Fruit fly (Drosophila melanogaster) whole organism, embryonic: ENCODE data around the gene CG44139.
A peak's percentile ranks its signal among the peaks of the same experiment; 100 is the strongest.

ENCODE experiments used
- Atf6 ChIP-seq: fragments of 200-800 bp; sonication (Bioruptor generic); IDR thresholded peaks from 2 replicates; pipeline ENCODE4 v1.3.6; 2022; ENCODE audit warnings: missing biosample characterization, missing genetic modification characterization
- C15 ChIP-seq: fragments of 200-800 bp; sonication (Bioruptor generic); IDR thresholded peaks from 3 replicates; pipeline ENCODE4 v1.3.6; 2022; ENCODE audit warnings: missing biosample characterization, missing genetic modification characterization
- CG10654 ChIP-seq: fragments of 200-800 bp; sonication (Bioruptor generic); optimal IDR thresholded peaks from 2 replicates; lab custom pipeline; 2016; ENCODE audit warnings: missing biosample characterization, missing genetic modification characterization
- CG14710 ChIP-seq: fragments of 200-800 bp; sonication (Bioruptor generic); optimal IDR thresholded peaks from 3 replicates; lab custom pipeline; 2019; ENCODE audit warnings: missing biosample characterization, mild to moderate bottlenecking, missing genetic modification characterization, moderate library complexity
- CG15479 ChIP-seq: fragments of 200-800 bp; sonication (Bioruptor generic); optimal IDR thresholded peaks from 3 replicates; lab custom pipeline; 2019; ENCODE audit warnings: missing biosample characterization, mild to moderate bottlenecking, missing genetic modification characterization, moderate library complexity
- CG17361 ChIP-seq: fragments of 200-800 bp; sonication (Bioruptor generic); IDR thresholded peaks from 3 replicates; pipeline ENCODE4 v1.3.6; 2022; ENCODE audit warnings: missing biosample characterization, missing genetic modification characterization
- CG17802 ChIP-seq: fragments of 200-800 bp; sonication (Bioruptor generic); optimal IDR thresholded peaks from 2 replicates; lab custom pipeline; 2018; ENCODE audit warnings: missing biosample characterization, mild to moderate bottlenecking, missing genetic modification characterization, moderate library complexity
- CG1792 ChIP-seq: fragments of 200-800 bp; sonication (Bioruptor generic); optimal IDR thresholded peaks from 2 replicates; lab custom pipeline; 2016; ENCODE audit warnings: missing biosample characterization, missing genetic modification characterization
- CG18764 ChIP-seq: fragments of 200-800 bp; sonication (Bioruptor generic); optimal IDR thresholded peaks from 3 replicates; lab custom pipeline; 2016; ENCODE audit warnings: missing biosample characterization, missing genetic modification characterization
- CG30431 ChIP-seq: fragments of 200-800 bp; sonication (Bioruptor generic); optimal IDR thresholded peaks from 2 replicates; lab custom pipeline; 2017; ENCODE audit warnings: missing biosample characterization, missing genetic modification characterization
- CG31365 ChIP-seq: fragments of 200-800 bp; sonication (Bioruptor generic); optimal IDR thresholded peaks from 2 replicates; lab custom pipeline; 2018; ENCODE audit warnings: missing biosample characterization, mild to moderate bottlenecking, missing genetic modification characterization
- CG31441 ChIP-seq: fragments of 200-800 bp; sonication (Bioruptor generic); IDR thresholded peaks from 2 replicates; pipeline ENCODE4 v1.3.6; 2022; ENCODE audit warnings: missing biosample characterization, missing genetic modification characterization
- CG3838 ChIP-seq: fragments of 200-800 bp; sonication (Bioruptor generic); optimal IDR thresholded peaks from 3 replicates; lab custom pipeline; 2016; ENCODE audit warnings: missing biosample characterization, missing genetic modification characterization
- CG3995 ChIP-seq: fragments of 200-800 bp; sonication (Bioruptor generic); optimal IDR thresholded peaks from 3 replicates; lab custom pipeline; 2016; ENCODE audit warnings: missing biosample characterization, missing genetic modification characterization
- CG4328 ChIP-seq: fragments of 200-800 bp; sonication (Bioruptor generic); optimal IDR thresholded peaks from 3 replicates; lab custom pipeline; 2017; ENCODE audit warnings: missing biosample characterization, missing genetic modification reagents, missing genetic modification characterization
- CG4854 ChIP-seq: fragments of 200-800 bp; sonication (Bioruptor generic); optimal IDR thresholded peaks from 2 replicates; lab custom pipeline; 2016; ENCODE audit warnings: missing biosample characterization, missing genetic modification characterization, inconsistent platforms
- CG7963 ChIP-seq: fragments of 200-800 bp; sonication (Bioruptor generic); IDR thresholded peaks from 3 replicates; pipeline ENCODE4 v1.3.6; 2022; ENCODE audit warnings: missing biosample characterization, missing genetic modification characterization; ENCODE audit not compliant: partially characterized antibody
- CG9727 ChIP-seq: fragments of 200-800 bp; sonication (Bioruptor generic); optimal IDR thresholded peaks from 3 replicates; lab custom pipeline; 2017; ENCODE audit warnings: missing biosample characterization, mild to moderate bottlenecking, missing genetic modification characterization
- CG9932 ChIP-seq: fragments of 200-800 bp; sonication (Bioruptor generic); IDR thresholded peaks from 2 replicates; pipeline ENCODE4 v1.3.6; 2022; ENCODE audit warnings: missing biosample characterization, missing genetic modification characterization
- D19A ChIP-seq: fragments of 200-800 bp; optimal IDR thresholded peaks from 3 replicates; lab custom pipeline; 2019; ENCODE audit warnings: missing biosample characterization, mild to moderate bottlenecking, missing genetic modification characterization, moderate library complexity
- Dip3 ChIP-seq: fragments of 200-800 bp; sonication (Bioruptor generic); optimal IDR thresholded peaks from 3 replicates; lab custom pipeline; 2016; ENCODE audit warnings: missing biosample characterization, missing genetic modification characterization
- Dref ChIP-seq: fragments of 200-800 bp; sonication (Bioruptor generic); IDR thresholded peaks from 2 replicates; pipeline ENCODE4 v1.3.6; 2022; ENCODE audit warnings: missing biosample characterization, missing genetic modification characterization
- E2f1 ChIP-seq: fragments of 200-800 bp; sonication (Bioruptor generic); IDR thresholded peaks from 2 replicates; pipeline ENCODE4 v1.3.6; 2022; ENCODE audit warnings: missing biosample characterization, missing genetic modification characterization
- Ets97D ChIP-seq: fragments of 200-800 bp; sonication (Bioruptor generic); optimal IDR thresholded peaks from 3 replicates; lab custom pipeline; 2016; ENCODE audit warnings: missing biosample characterization, missing genetic modification characterization
- HLHmδ ChIP-seq: fragments of 200-800 bp; sonication (Bioruptor generic); optimal IDR thresholded peaks from 2 replicates; lab custom pipeline; 2018; ENCODE audit warnings: missing biosample characterization, mild to moderate bottlenecking, missing genetic modification characterization, moderate library complexity
- Hey ChIP-seq: fragments of 200-800 bp; sonication (Bioruptor generic); optimal IDR thresholded peaks from 3 replicates; lab custom pipeline; 2018; ENCODE audit warnings: missing biosample characterization, mild to moderate bottlenecking, missing genetic modification characterization
- Hr3 ChIP-seq: fragments of 200-800 bp; sonication (Bioruptor generic); optimal IDR thresholded peaks from 3 replicates; lab custom pipeline; 2016; ENCODE audit warnings: missing biosample characterization, missing genetic modification characterization
- Lim3 ChIP-seq: fragments of 200-800 bp; sonication (Bioruptor generic); IDR thresholded peaks from 2 replicates; pipeline ENCODE4 v1.3.6; 2022; ENCODE audit warnings: missing biosample characterization, missing genetic modification characterization
- Mes4 ChIP-seq: fragments of 200-800 bp; sonication (Bioruptor generic); optimal IDR thresholded peaks from 2 replicates; lab custom pipeline; 2016; ENCODE audit warnings: missing biosample characterization, missing genetic modification characterization
- Oli ChIP-seq: fragments of 200-800 bp; sonication (Bioruptor generic); optimal IDR thresholded peaks from 2 replicates; lab custom pipeline; 2018; ENCODE audit warnings: missing biosample characterization, mild to moderate bottlenecking, missing genetic modification characterization, moderate library complexity
- Rx ChIP-seq: fragments of 200-800 bp; sonication (Bioruptor generic); IDR thresholded peaks from 2 replicates; pipeline ENCODE4 v1.3.6; 2022; ENCODE audit warnings: missing biosample characterization, missing genetic modification characterization
- Side ChIP-seq: fragments of 200-800 bp; sonication (Bioruptor generic); optimal IDR thresholded peaks from 2 replicates; lab custom pipeline; 2016; ENCODE audit warnings: missing biosample characterization, missing genetic modification characterization
- TFAM ChIP-seq: fragments of 200-800 bp; sonication (Bioruptor generic); optimal IDR thresholded peaks from 2 replicates; lab custom pipeline; 2017; ENCODE audit warnings: missing biosample characterization, missing genetic modification characterization, inconsistent platforms
- Trl ChIP-seq, 3 experiments: fragments of >200 bp in 2 of 3; fragments of 200-800 bp in 1 of 3; sonication (Bioruptor generic) in 1 of 3; optimal IDR thresholded peaks; 2 replicates in 1 of 3; 3 replicates in 2 of 3; lab custom pipeline; 2016 to 2017; ENCODE audit warnings: missing biosample characterization in 1 of 3, missing genetic modification characterization in 1 of 3
- bbx ChIP-seq: fragments of 200-800 bp; sonication (Bioruptor generic); IDR thresholded peaks from 2 replicates; pipeline ENCODE4 v1.3.6; 2022; ENCODE audit warnings: missing biosample characterization, missing genetic modification characterization; ENCODE audit not compliant: partially characterized antibody
- bowl ChIP-seq: fragments of 200-800 bp; sonication (Bioruptor generic); IDR thresholded peaks from 2 replicates; pipeline ENCODE4 v1.3.6; 2022; ENCODE audit warnings: missing biosample characterization, missing genetic modification characterization
- chif ChIP-seq, 2 experiments: fragments of 200-800 bp; sonication (Bioruptor generic); optimal IDR thresholded peaks; 3 replicates each; lab custom pipeline; 2016; ENCODE audit warnings: missing biosample characterization in 2 of 2, missing genetic modification characterization in 2 of 2
- dpn ChIP-seq, 2 experiments: fragments of 200-800 bp; sonication (Bioruptor generic); optimal IDR thresholded peaks; 3 replicates each; lab custom pipeline; 2016; ENCODE audit warnings: missing biosample characterization in 2 of 2, missing genetic modification characterization in 2 of 2
- fd3F ChIP-seq: fragments of 200-800 bp; sonication (Bioruptor generic); optimal IDR thresholded peaks from 2 replicates; lab custom pipeline; 2018; ENCODE audit warnings: missing biosample characterization, mild to moderate bottlenecking, missing genetic modification characterization, moderate library complexity
- fru ChIP-seq: fragments of >200 bp; optimal IDR thresholded peaks from 2 replicates; lab custom pipeline; 2017
- insv ChIP-seq, 2 experiments: fragments of 200-800 bp; sonication (Bioruptor generic); optimal IDR thresholded peaks; 3 replicates each; lab custom pipeline; 2016 to 2018; ENCODE audit warnings: missing biosample characterization in 2 of 2, missing genetic modification characterization in 2 of 2
- knrl ChIP-seq: fragments of 200-800 bp; sonication (Bioruptor generic); IDR thresholded peaks from 3 replicates; pipeline ENCODE4 v1.3.6; 2022; ENCODE audit warnings: missing biosample characterization, missing genetic modification characterization; ENCODE audit not compliant: partially characterized antibody
- org-1 ChIP-seq: fragments of 200-800 bp; sonication (Bioruptor generic); optimal IDR thresholded peaks from 2 replicates; lab custom pipeline; 2017; ENCODE audit warnings: missing biosample characterization, missing genetic modification characterization
- pfk ChIP-seq: fragments of 200-800 bp; sonication (Bioruptor generic); optimal IDR thresholded peaks from 2 replicates; lab custom pipeline; 2018; ENCODE audit warnings: missing biosample characterization, mild to moderate bottlenecking, missing genetic modification characterization, moderate library complexity
- pnt ChIP-seq: fragments of 200-800 bp; sonication (Bioruptor generic); optimal IDR thresholded peaks from 3 replicates; lab custom pipeline; 2016; ENCODE audit warnings: missing biosample characterization, missing genetic modification characterization
- repo ChIP-seq: fragments of 200-800 bp; sonication (Bioruptor generic); optimal IDR thresholded peaks from 2 replicates; lab custom pipeline; 2016; ENCODE audit warnings: missing biosample characterization, missing genetic modification characterization
- sima ChIP-seq: fragments of 200-800 bp; sonication (Bioruptor generic); optimal IDR thresholded peaks from 2 replicates; lab custom pipeline; 2016; ENCODE audit warnings: missing biosample characterization, missing genetic modification characterization
- sqz ChIP-seq: fragments of 200-800 bp; sonication (Bioruptor generic); optimal IDR thresholded peaks from 3 replicates; lab custom pipeline; 2018; ENCODE audit warnings: missing biosample characterization, mild to moderate bottlenecking, missing genetic modification characterization
- stc ChIP-seq: fragments of 200-800 bp; sonication (Bioruptor generic); IDR thresholded peaks from 2 replicates; pipeline ENCODE4 v1.3.6; 2022; ENCODE audit warnings: missing biosample characterization, missing genetic modification characterization
- toy ChIP-seq: fragments of 200-800 bp; sonication (Bioruptor generic); IDR thresholded peaks from 2 replicates; pipeline ENCODE4 v1.3.6; 2022; ENCODE audit warnings: missing biosample characterization, missing genetic modification characterization
- vfl ChIP-seq: fragments of 200-800 bp; sonication (Bioruptor generic); optimal IDR thresholded peaks from 2 replicates; lab custom pipeline; 2016; ENCODE audit warnings: missing biosample characterization, missing genetic modification characterization

The CG44139 gene

dm6 chr2L:2380805-2381204 is 43.8 kb upstream of the CG44139 start, which contains the start of gene Eogt (continued):
- peak; percentile 27 for TF ChIP-seq CG15479
- TF ChIP-seq D19A (tag; lab: Kevin White, UChicago), result peak; percentile 86
- TF ChIP-seq fru (lab: Kevin White, UChicago), result no peak
- peak; percentile 58 for TF ChIP-seq Side
- TF ChIP-seq CG7963 (GFP tag; lab: Robert Waterston, UW), result no peak
- peak; percentile 70 for TF ChIP-seq Dip3 (GFP tag; lab: Kevin White, UChicago)
- peak; percentile 71; the same call in 1 of the 3 replicates for TF ChIP-seq C15 (GFP tag; lab: Robert Waterston, UW)
- TF ChIP-seq Lim3 (GFP tag; lab: Robert Waterston, UW), result peak; percentile 84
- peak; percentile 65 for TF ChIP-seq CG17802 (tag; lab: Kevin White, UChicago)
- TF ChIP-seq CG31365 (tag; lab: Kevin White, UChicago), result peak; percentile 49
- TF ChIP-seq CG3995 (GFP tag; lab: Kevin White, UChicago), result peak; percentile 26
- TF ChIP-seq Ets97D, result peak; percentile 45
- peak; percentile 88 for TF ChIP-seq toy (GFP tag; lab: Robert Waterston, UW)
- peak; percentile 90 for TF ChIP-seq fd3F
- TF ChIP-seq CG10654 (GFP tag; lab: Kevin White, UChicago), result peak; percentile 82
- peak; percentile 51 for TF ChIP-seq Mes4 (GFP tag; lab: Kevin White, UChicago)
- TF ChIP-seq Trl (optimal IDR thresholded peaks at IDR 0.05; lab: Kevin White, UChicago), result no peak
- peak; percentile 59 for TF ChIP-seq Trl (GFP tag; optimal IDR thresholded peaks at IDR 0.05; lab: Kevin White, UChicago)
- TF ChIP-seq Atf6 (GFP tag; lab: Robert Waterston, UW), result peak; percentile 94
- no peak for TF ChIP-seq pfk (GFP tag; lab: Kevin White, UChicago)
- peak; percentile 93 for TF ChIP-seq CG9727 (GFP tag; lab: Kevin White, UChicago)
- TF ChIP-seq sima, result no peak
- peak; percentile 83 for TF ChIP-seq org-1 (GFP tag; lab: Kevin White, UChicago)
- peak; percentile 41 for TF ChIP-seq TFAM (GFP tag; lab: Kevin White, UChicago)
- peak; percentile 27 for TF ChIP-seq CG1792
- TF ChIP-seq bbx (GFP tag; lab: Robert Waterston, UW), result no peak
- TF ChIP-seq vfl, result peak; percentile 73
- TF ChIP-seq dpn (GFP tag; optimal IDR thresholded peaks at IDR 0.05; lab: Kevin White, UChicago), result peak; percentile 76 to 91
- TF ChIP-seq bowl (GFP tag; lab: Robert Waterston, UW), result peak; percentile 88
- TF ChIP-seq HLHmδ, result no peak
- peak; percentile 93 for TF ChIP-seq Oli (tag; lab: Kevin White, UChicago)
- peak in 1 of 2 experiments; percentile 56 for TF ChIP-seq insv (GFP tag; optimal IDR thresholded peaks at IDR 0.05; lab: Kevin White, UChicago)
- peak; percentile 20 for TF ChIP-seq repo (GFP tag; lab: Kevin White, UChicago)
- peak; percentile 68 for TF ChIP-seq pnt (GFP tag; lab: Kevin White, UChicago)
- TF ChIP-seq CG4854, result peak; percentile 71
- peak; percentile 94 for TF ChIP-seq Rx (GFP tag; lab: Robert Waterston, UW)
- peak; percentile 90 for TF ChIP-seq CG17361 (GFP tag; lab: Robert Waterston, UW)
- TF ChIP-seq CG31441 (GFP tag; lab: Robert Waterston, UW), result peak; percentile 86
- TF ChIP-seq sqz (GFP tag; lab: Kevin White, UChicago), result no peak
- peak; percentile 39 for TF ChIP-seq Dref
- TF ChIP-seq CG3838 (GFP tag; lab: Kevin White, UChicago), result peak; percentile 74
- peak; percentile 98 for TF ChIP-seq E2f1 (GFP tag; lab: Robert Waterston, UW)
- TF ChIP-seq CG9932 (GFP tag; lab: Robert Waterston, UW), result peak; percentile 95
- TF ChIP-seq Hr3 (GFP tag; lab: Kevin White, UChicago), result peak; percentile 94
- TF ChIP-seq CG30431 (GFP tag; lab: Kevin White, UChicago), result peak; percentile 93
- TF ChIP-seq knrl, result peak; percentile 25; the same call in 1 of the 3 replicates
- peak; percentile 69 to 90 for TF ChIP-seq chif (GFP tag; optimal IDR thresholded peaks at IDR 0.05; lab: Kevin White, UChicago)
- peak; percentile 40 for TF ChIP-seq Hey (tag; lab: Kevin White, UChicago)
- peak; percentile 93 for TF ChIP-seq CG14710 (tag; lab: Kevin White, UChicago)
- TF ChIP-seq stc (GFP tag; lab: Robert Waterston, UW), result peak; percentile 97
- TF ChIP-seq CG4328, result peak; percentile 60
- peak; percentile 82 for TF ChIP-seq CG18764
